Worm (Caenorhabditis elegans) whole organism, L1 larva: ENCODE data around the gene Y15E3A.5.

Experiments
- C16A3.4 ChIP-seq: fragments of 150-350 bp; optimal IDR thresholded peaks from 2 replicates; lab custom pipeline; 2014; ENCODE audit warnings: missing biosample characterization, missing genetic modification characterization
- Y116A8C.19 ChIP-seq: sonication (generic microtip); optimal IDR thresholded peaks from 2 replicates; lab custom pipeline; 2016; ENCODE audit warnings: missing compliant biosample characterization, missing genetic modification characterization, borderline replicate concordance
- aha-1 ChIP-seq: fragments of 150-350 bp; optimal IDR thresholded peaks from 2 replicates; lab custom pipeline; 2014; ENCODE audit warnings: missing biosample characterization, missing genetic modification characterization
- blmp-1 ChIP-seq: fragments of 150-350 bp; optimal IDR thresholded peaks from 2 replicates; lab custom pipeline; 2014; ENCODE audit warnings: missing biosample characterization, missing genetic modification characterization
- ceh-63 ChIP-seq: fragments of 200-800 bp; sonication (Bioruptor generic); optimal IDR thresholded peaks from 2 replicates; lab custom pipeline; 2018; ENCODE audit warnings: mild to moderate bottlenecking, missing genetic modification characterization, missing compliant biosample characterization
- ceh-8 ChIP-seq: fragments of 200-800 bp; sonication (Bioruptor generic); optimal IDR thresholded peaks from 2 replicates; lab custom pipeline; 2018; ENCODE audit warnings: mild to moderate bottlenecking, missing genetic modification characterization, moderate library complexity, missing compliant biosample characterization
- ceh-82 ChIP-seq, 3 experiments: fragments of 150-350 bp in 1 of 3; sonication (generic microtip) in 2 of 3; optimal IDR thresholded peaks; 2 replicates each; lab custom pipeline; 2014 to 2017; ENCODE audit warnings: missing biosample characterization in 3 of 3, missing genetic modification characterization in 3 of 3
- dsc-1 ChIP-seq: sonication (generic microtip); optimal IDR thresholded peaks from 2 replicates; lab custom pipeline; 2016; ENCODE audit warnings: mild to moderate bottlenecking, missing genetic modification characterization, missing compliant biosample characterization
- efl-1 ChIP-seq, 4 experiments: fragments of 150-350 bp; optimal IDR thresholded peaks in 3 of 4; peaks in 1 of 4; 1 replicate in 1 of 4; 2 replicates in 3 of 4; lab custom pipeline; 2014; ENCODE audit warnings: missing biosample characterization in 2 of 4, missing genetic modification characterization in 2 of 4, missing genetic modification reagents in 2 of 4
- efl-3 ChIP-seq: fragments of 200-800 bp; sonication (Bioruptor generic); optimal IDR thresholded peaks from 2 replicates; lab custom pipeline; 2018; ENCODE audit warnings: mild to moderate bottlenecking, missing genetic modification characterization, missing compliant biosample characterization
- egl-13 ChIP-seq: sonication (generic microtip); optimal IDR thresholded peaks from 2 replicates; lab custom pipeline; 2016; ENCODE audit warnings: missing genotype, missing genetic modification reagents, missing genetic modification characterization, missing compliant biosample characterization
- egl-27 ChIP-seq, 2 experiments: fragments of 150-350 bp in 1 of 2; sonication (generic microtip); optimal IDR thresholded peaks; 3 replicates each; lab custom pipeline; 2017 to 2018; ENCODE audit warnings: missing biosample characterization in 2 of 2, missing genetic modification characterization in 2 of 2, missing genetic modification reagents in 2 of 2
- elt-3 ChIP-seq, 6 experiments: fragments of 150-350 bp in 1 of 6; sonication (generic microtip); optimal IDR thresholded peaks; 2 replicates each; lab custom pipeline; 2017 to 2018; ENCODE audit warnings: missing biosample characterization in 6 of 6, missing genetic modification characterization in 6 of 6, inconsistent platforms in 1 of 6
- ets-5 ChIP-seq: fragments of 200-800 bp; sonication (Bioruptor generic); IDR thresholded peaks from 2 replicates; pipeline ENCODE4 v1.3.6; 2022; ENCODE audit warnings: missing genetic modification characterization, missing compliant biosample characterization
- fkh-10 ChIP-seq: sonication (generic microtip); optimal IDR thresholded peaks from 2 replicates; lab custom pipeline; 2017; ENCODE audit warnings: missing biosample characterization, missing genetic modification reagents, missing genetic modification characterization
- fkh-8 ChIP-seq: sonication (generic microtip); optimal IDR thresholded peaks from 2 replicates; lab custom pipeline; 2016; ENCODE audit warnings: mild to moderate bottlenecking, missing genetic modification characterization, missing compliant biosample characterization
- fos-1 ChIP-seq: fragments of 150-350 bp; optimal IDR thresholded peaks from 2 replicates; lab custom pipeline; 2014; ENCODE audit warnings: missing biosample characterization, missing genetic modification characterization
- grh-1 ChIP-seq: fragments of 200-800 bp; sonication (Bioruptor generic); IDR thresholded peaks from 2 replicates; pipeline ENCODE4 v1.3.6; 2022; ENCODE audit warnings: missing genetic modification reagents, missing genetic modification characterization, missing compliant biosample characterization
- hlh-4 ChIP-seq: sonication (generic microtip); optimal IDR thresholded peaks from 2 replicates; lab custom pipeline; 2016; ENCODE audit warnings: mild to moderate bottlenecking, missing genetic modification characterization, missing compliant biosample characterization
- lin-14 ChIP-seq: fragments of 200-800 bp; sonication (Bioruptor generic); optimal IDR thresholded peaks from 2 replicates; lab custom pipeline; 2018; ENCODE audit warnings: mild to moderate bottlenecking, missing genetic modification characterization, moderate library complexity, missing compliant biosample characterization
- lin-15B ChIP-seq: fragments of 150-350 bp; sonication (generic microtip); optimal IDR thresholded peaks from 3 replicates; lab custom pipeline; 2014; ENCODE audit warnings: missing biosample characterization, missing genetic modification characterization
- lin-35 ChIP-seq, 2 experiments: fragments of 150-350 bp; optimal IDR thresholded peaks; 2 replicates each; lab custom pipeline; 2014; ENCODE audit warnings: missing biosample characterization in 2 of 2, missing genetic modification characterization in 2 of 2, missing genetic modification reagents in 2 of 2
- lsy-2 ChIP-seq, 2 experiments: fragments of 150-350 bp; optimal IDR thresholded peaks; 2 replicates each; lab custom pipeline; 2014; ENCODE audit warnings: missing biosample characterization in 2 of 2, missing genetic modification characterization in 2 of 2
- mab-9 ChIP-seq: fragments of 200-800 bp; sonication (Bioruptor generic); IDR thresholded peaks from 2 replicates; pipeline ENCODE4 v1.3.6; 2022; ENCODE audit warnings: missing genetic modification reagents, missing genetic modification characterization, missing compliant biosample characterization
- nhr-11 ChIP-seq: fragments of 150-350 bp; optimal IDR thresholded peaks from 2 replicates; lab custom pipeline; 2014; ENCODE audit warnings: missing biosample characterization, missing genetic modification characterization
- nhr-237 ChIP-seq: fragments of 150-350 bp; optimal IDR thresholded peaks from 2 replicates; lab custom pipeline; 2014; ENCODE audit warnings: missing biosample characterization, missing genetic modification characterization
- nhr-47 ChIP-seq: sonication (generic microtip); optimal IDR thresholded peaks from 2 replicates; lab custom pipeline; 2016; ENCODE audit warnings: mild to moderate bottlenecking, missing genetic modification characterization, moderate library complexity, missing compliant biosample characterization
- nhr-76 ChIP-seq: sonication (generic microtip); optimal IDR thresholded peaks from 2 replicates; lab custom pipeline; 2017; ENCODE audit warnings: missing biosample characterization, missing genetic modification characterization
- nhr-77 ChIP-seq: fragments of 150-350 bp; optimal IDR thresholded peaks from 2 replicates; lab custom pipeline; 2014; ENCODE audit warnings: missing biosample characterization, missing genetic modification characterization
- nhr-84 ChIP-seq: sonication (generic microtip); optimal IDR thresholded peaks from 2 replicates; lab custom pipeline; 2017; ENCODE audit warnings: missing biosample characterization, missing genetic modification characterization
- pag-3 ChIP-seq: sonication (generic microtip); optimal IDR thresholded peaks from 2 replicates; lab custom pipeline; 2017; ENCODE audit warnings: missing genetic modification characterization, mild to moderate bottlenecking, missing compliant biosample characterization, antibody characterized with exemption, borderline replicate concordance; ENCODE audit not compliant: insufficient read depth
- pqm-1 ChIP-seq: sonication (generic microtip); optimal IDR thresholded peaks from 3 replicates; lab custom pipeline; 2017; ENCODE audit warnings: missing biosample characterization, missing genetic modification characterization
- rnt-1 ChIP-seq: sonication (generic microtip); optimal IDR thresholded peaks from 2 replicates; lab custom pipeline; 2016; ENCODE audit warnings: mild to moderate bottlenecking, missing genetic modification characterization, moderate library complexity, missing compliant biosample characterization
- skn-1 ChIP-seq: fragments of 150-350 bp; optimal IDR thresholded peaks from 2 replicates; lab custom pipeline; 2014; ENCODE audit warnings: missing biosample characterization, missing genetic modification characterization
- snu-23 ChIP-seq: sonication (generic microtip); optimal IDR thresholded peaks from 2 replicates; lab custom pipeline; 2016; ENCODE audit warnings: missing genetic modification characterization, missing compliant biosample characterization
- sptf-1 ChIP-seq: fragments of 150-350 bp; optimal IDR thresholded peaks from 2 replicates; lab custom pipeline; 2014; ENCODE audit warnings: missing biosample characterization, missing genetic modification characterization
- sup-37 ChIP-seq: fragments of 200-800 bp; sonication (Bioruptor generic); optimal IDR thresholded peaks from 2 replicates; lab custom pipeline; 2018; ENCODE audit warnings: mild to moderate bottlenecking, missing genetic modification characterization, missing compliant biosample characterization
- swsn-7 ChIP-seq: sonication (generic microtip); optimal IDR thresholded peaks from 2 replicates; lab custom pipeline; 2016; ENCODE audit warnings: missing genetic modification characterization, missing compliant biosample characterization
- tbx-2 ChIP-seq: sonication (generic microtip); optimal IDR thresholded peaks from 2 replicates; lab custom pipeline; 2016; ENCODE audit warnings: missing genetic modification characterization, missing compliant biosample characterization
- unc-130 ChIP-seq: fragments of 150-350 bp; optimal IDR thresholded peaks from 2 replicates; lab custom pipeline; 2017; ENCODE audit warnings: missing biosample characterization, missing genetic modification characterization, inconsistent platforms
- unc-62 ChIP-seq: fragments of 150-350 bp; optimal IDR thresholded peaks from 2 replicates; lab custom pipeline; 2014; ENCODE audit warnings: missing biosample characterization, missing genetic modification reagents, missing genetic modification characterization
- unc-98 ChIP-seq: fragments of 200-800 bp; sonication (Bioruptor generic); IDR thresholded peaks from 2 replicates; pipeline ENCODE4 v1.3.6; 2022; ENCODE audit warnings: missing genetic modification characterization, missing compliant biosample characterization
- vab-15 ChIP-seq: sonication (generic microtip); optimal IDR thresholded peaks from 2 replicates; lab custom pipeline; 2017; ENCODE audit warnings: missing genotype, mild to moderate bottlenecking, missing genetic modification characterization, missing compliant biosample characterization
- ztf-11 ChIP-seq, 2 experiments: sonication (generic microtip); optimal IDR thresholded peaks; 2 replicates each; lab custom pipeline; 2016 to 2017; ENCODE audit warnings: missing genetic modification characterization in 2 of 2, missing biosample characterization in 1 of 2, missing compliant biosample characterization in 1 of 2

Gene Y15E3A.5

ce11 chrX:15365235-15365634 lies 24.9 kb downstream of the Y15E3A.5 start (continued):
- TF ChIP-seq C16A3.4 (tag; lab: Kevin White, UChicago) (peak; percentile 57), nhr-47 (peak; percentile 77), efl-3 (GFP tag; lab: Kevin White, UChicago) (no peak), sptf-1 (tag; lab: Kevin White, UChicago) (no peak), sup-37 (peak; percentile 57), fkh-8 (tag; lab: Kevin White, UChicago) (peak; percentile 62), snu-23 (GFP tag; lab: Kevin White, UChicago) (peak; percentile 86), nhr-11 (peak; percentile 3), unc-62 (no peak), vab-15 (no peak), aha-1 (tag; lab: Kevin White, UChicago) (no peak), rnt-1 (tag; lab: Kevin White, UChicago) (peak; percentile 84), unc-130 (tag; lab: Kevin White, UChicago) (no peak)

ce11 chrX:15365767-15366177 lies 25.4 kb downstream of the Y15E3A.5 start, which contains the start of gene C33A11.2:
C33A11.2 (plus strand) TSS chrX:15365992.
- TF ChIP-seq nhr-237 (tag; lab: Kevin White, UChicago) (no peak), tbx-2 (tag; lab: Kevin White, UChicago) (no peak), unc-98 (no peak), dsc-1 (no peak), nhr-76 (tag; lab: Kevin White, UChicago) (no peak), hlh-4 (no peak), nhr-84 (no peak), blmp-1 (tag; lab: Kevin White, UChicago) (peak; percentile 42), ceh-8 (GFP tag; lab: Kevin White, UChicago) (no peak), grh-1 (GFP tag; lab: Robert Waterston, UW) (no peak), lin-35 (GFP tag; optimal IDR thresholded peaks at IDR 0.05; lab: Kevin White, UChicago) (peak in 1 of 2 experiments; percentile 6), pqm-1 (tag; lab: Kevin White, UChicago) (no peak), pag-3 (tag; lab: Kevin White, UChicago) (no peak), mab-9 (no peak), lin-15B (tag; lab: Kevin White, UChicago) (no peak), fos-1 (tag; lab: Kevin White, UChicago) (no peak)

ce11 chrX:15372772-15373171 lies 32.4 kb downstream of the Y15E3A.5 start:
- no peak for TF ChIP-seq efl-1 (optimal IDR thresholded peaks at IDR 0.05; lab: Kevin White, UChicago)
- TF ChIP-seq efl-1 (GFP tag; optimal IDR thresholded peaks at IDR 0.05 in 1 of 2; lab: Kevin White, UChicago) = peak in 1 of 2 experiments; percentile 68
- no peak for TF ChIP-seq swsn-7
- TF ChIP-seq, all 84 proteins: peak for 1

- TF ChIP-seq sup-37 (no peak), nhr-47 (peak; percentile 58), unc-130 (tag; lab: Kevin White, UChicago) (no peak), snu-23 (GFP tag; lab: Kevin White, UChicago) (peak; percentile 29), fkh-10 (peak; percentile 36), pag-3 (tag; lab: Kevin White, UChicago) (no peak), ets-5 (no peak), elt-3 (tag; optimal IDR thresholded peaks at IDR 0.05; lab: Kevin White, UChicago) (peak in 5 of 6 experiments; percentile 3 to 87 (median 18)), efl-3 (GFP tag; lab: Kevin White, UChicago) (no peak), mab-9 (0 out of 2 replicates have a peak, but pooled peaks have one; percentile 25), lsy-2 (tag; optimal IDR thresholded peaks at IDR 0.05; lab: Kevin White, UChicago) (peak; percentile 14 to 28), ceh-63 (GFP tag; lab: Kevin White, UChicago) (no peak), lin-35 (GFP tag; optimal IDR thresholded peaks at IDR 0.05; lab: Kevin White, UChicago) (peak; percentile 28 to 30), nhr-76 (tag; lab: Kevin White, UChicago) (no peak), fkh-8 (tag; lab: Kevin White, UChicago) (peak; percentile 74), lin-14 (GFP tag; lab: Kevin White, UChicago) (peak; percentile 84), egl-13 (tag; lab: Kevin White, UChicago) (peak; percentile 69), unc-98 (no peak), skn-1 (no peak), egl-27 (tag; optimal IDR thresholded peaks at IDR 0.05; lab: Kevin White, UChicago) (no peak), ceh-82 (tag; optimal IDR thresholded peaks at IDR 0.05; lab: Kevin White, UChicago) (peak in 2 of 3 experiments; percentile 2 to 48), nhr-237 (tag; lab: Kevin White, UChicago) (no peak), Y116A8C.19 (tag; lab: Kevin White, UChicago) (no peak), ztf-11 (tag; optimal IDR thresholded peaks at IDR 0.05; lab: Kevin White, UChicago) (no peak), nhr-77 (tag; lab: Kevin White, UChicago) (peak; percentile 33)
These were observed 33.2 kb downstream of the Y15E3A.5 start for ce11 chrX:15373415-15374048.
